Worm (Caenorhabditis elegans) whole organism, L2 larva: ENCODE measurements around the gene gut-2.

ENCODE experiments used
- C34F6.9 ChIP-seq: fragments of 150-350 bp; optimal IDR thresholded peaks from 2 replicates; lab custom pipeline; 2014; ENCODE audit warnings: missing biosample characterization, missing genetic modification characterization
- F13H6.1 ChIP-seq: sonication (generic microtip); optimal IDR thresholded peaks from 2 replicates; lab custom pipeline; 2016; ENCODE audit warnings: missing genetic modification characterization, missing compliant biosample characterization
- R02D3.7 ChIP-seq: fragments of 150-350 bp; optimal IDR thresholded peaks from 2 replicates; lab custom pipeline; 2014; ENCODE audit warnings: missing biosample characterization, missing genetic modification characterization
- ZK546.5 ChIP-seq: sonication (generic microtip); optimal IDR thresholded peaks from 2 replicates; lab custom pipeline; 2017; ENCODE audit warnings: missing biosample characterization, missing genetic modification characterization
- aly-2 ChIP-seq: fragments of 150-350 bp; optimal IDR thresholded peaks from 2 replicates; lab custom pipeline; 2014; ENCODE audit warnings: missing biosample characterization, missing genetic modification characterization
- ama-1 ChIP-seq: fragments of 150-350 bp; optimal IDR thresholded peaks from 2 replicates; lab custom pipeline; 2018; ENCODE audit warnings: inconsistent platforms
- blmp-1 ChIP-seq: sonication (generic microtip); optimal IDR thresholded peaks from 2 replicates; lab custom pipeline; 2017; ENCODE audit warnings: missing genetic modification characterization, mild to moderate bottlenecking, missing compliant biosample characterization, antibody characterized with exemption, moderate library complexity; ENCODE audit not compliant: insufficient read depth
- ceh-82 ChIP-seq: fragments of 150-350 bp; optimal IDR thresholded peaks from 2 replicates; lab custom pipeline; 2014; ENCODE audit warnings: missing biosample characterization, missing genetic modification characterization
- crh-2 ChIP-seq: sonication (generic microtip); optimal IDR thresholded peaks from 2 replicates; lab custom pipeline; 2017; ENCODE audit warnings: missing biosample characterization, missing genetic modification characterization
- dmd-4 ChIP-seq: sonication (generic microtip); optimal IDR thresholded peaks from 2 replicates; lab custom pipeline; 2017; ENCODE audit warnings: missing biosample characterization, missing genetic modification characterization
- egl-27 ChIP-seq: sonication (generic microtip); optimal IDR thresholded peaks from 3 replicates; lab custom pipeline; 2017; ENCODE audit warnings: missing biosample characterization, missing genetic modification reagents, missing genetic modification characterization
- elt-1 ChIP-seq: fragments of 150-350 bp; optimal IDR thresholded peaks from 2 replicates; lab custom pipeline; 2014; ENCODE audit warnings: missing biosample characterization, missing genetic modification characterization
- elt-3 ChIP-seq: sonication (generic microtip); optimal IDR thresholded peaks from 2 replicates; lab custom pipeline; 2017; ENCODE audit warnings: missing biosample characterization, missing genetic modification characterization
- fos-1 ChIP-seq: fragments of 150-350 bp; optimal IDR thresholded peaks from 2 replicates; lab custom pipeline; 2014; ENCODE audit warnings: missing biosample characterization, missing genetic modification characterization
- gmeb-1 ChIP-seq: fragments of 150-350 bp; optimal IDR thresholded peaks from 2 replicates; lab custom pipeline; 2014; ENCODE audit warnings: missing biosample characterization, missing genetic modification characterization
- lin-11 ChIP-seq: fragments of 150-350 bp; sonication (generic microtip); optimal IDR thresholded peaks from 2 replicates; lab custom pipeline; 2014; ENCODE audit warnings: missing biosample characterization, missing genetic modification characterization, inconsistent platforms, mixed read lengths
- lin-13 ChIP-seq: fragments of 150-350 bp; optimal IDR thresholded peaks from 2 replicates; lab custom pipeline; 2014; ENCODE audit warnings: missing biosample characterization, missing genetic modification reagents, missing genetic modification characterization
- lsy-2 ChIP-seq, 2 experiments: fragments of 150-350 bp in 1 of 2; sonication (generic microtip) in 1 of 2; optimal IDR thresholded peaks; 2 replicates each; lab custom pipeline; 2014 to 2017; ENCODE audit warnings: missing biosample characterization in 2 of 2, missing genetic modification characterization in 2 of 2
- mab-5 ChIP-seq: fragments of 150-350 bp; optimal IDR thresholded peaks from 2 replicates; lab custom pipeline; 2014; ENCODE audit warnings: missing biosample characterization, missing genetic modification characterization
- mbf-1 ChIP-seq: sonication (generic microtip); optimal IDR thresholded peaks from 2 replicates; lab custom pipeline; 2017; ENCODE audit warnings: missing biosample characterization, missing genetic modification characterization
- mdl-1 ChIP-seq, 2 experiments: fragments of 150-350 bp in 1 of 2; sonication (generic microtip) in 1 of 2; optimal IDR thresholded peaks; 2 replicates each; lab custom pipeline; 2017; ENCODE audit warnings: missing biosample characterization in 2 of 2, missing genetic modification characterization in 2 of 2
- nhr-10 ChIP-seq: sonication (generic microtip); optimal IDR thresholded peaks from 2 replicates; lab custom pipeline; 2017; ENCODE audit warnings: missing biosample characterization, missing genetic modification characterization
- nhr-11 ChIP-seq: fragments of 150-350 bp; optimal IDR thresholded peaks from 2 replicates; lab custom pipeline; 2014; ENCODE audit warnings: missing biosample characterization, missing genetic modification characterization
- nhr-12 ChIP-seq: fragments of 150-350 bp; optimal IDR thresholded peaks from 2 replicates; lab custom pipeline; 2014; ENCODE audit warnings: missing biosample characterization, missing genetic modification characterization
- nhr-129 ChIP-seq: fragments of 150-350 bp; optimal IDR thresholded peaks from 2 replicates; lab custom pipeline; 2014; ENCODE audit warnings: missing biosample characterization, missing genetic modification characterization
- nhr-21 ChIP-seq: fragments of 150-350 bp; optimal IDR thresholded peaks from 2 replicates; lab custom pipeline; 2014; ENCODE audit warnings: missing biosample characterization, missing genetic modification characterization
- nhr-237 ChIP-seq: fragments of 150-350 bp; optimal IDR thresholded peaks from 2 replicates; lab custom pipeline; 2014; ENCODE audit warnings: missing biosample characterization, missing genetic modification characterization
- nhr-6 ChIP-seq: fragments of 150-350 bp; optimal IDR thresholded peaks from 2 replicates; lab custom pipeline; 2014; ENCODE audit warnings: missing biosample characterization, missing genetic modification characterization
- nhr-77 ChIP-seq: fragments of 150-350 bp; optimal IDR thresholded peaks from 2 replicates; lab custom pipeline; 2014; ENCODE audit warnings: missing biosample characterization, missing genetic modification characterization
- peb-1 ChIP-seq: fragments of 150-350 bp; optimal IDR thresholded peaks from 2 replicates; lab custom pipeline; 2014; ENCODE audit warnings: missing biosample characterization, missing genetic modification characterization
- sem-4 ChIP-seq: fragments of 150-350 bp; optimal IDR thresholded peaks from 2 replicates; lab custom pipeline; 2014; ENCODE audit warnings: missing biosample characterization, missing genetic modification reagents, missing genetic modification characterization
- skn-1 ChIP-seq: sonication (generic microtip); optimal IDR thresholded peaks from 2 replicates; lab custom pipeline; 2017; ENCODE audit warnings: missing biosample characterization, missing genetic modification characterization
- sma-3 ChIP-seq: sonication (generic microtip); optimal IDR thresholded peaks from 2 replicates; lab custom pipeline; 2016; ENCODE audit warnings: missing genetic modification reagents, missing genetic modification characterization, missing compliant biosample characterization
- sma-9 ChIP-seq, 2 experiments: fragments of 150-350 bp in 1 of 2; sonication (generic microtip) in 1 of 2; optimal IDR thresholded peaks; 2 replicates each; lab custom pipeline; 2014 to 2016; ENCODE audit warnings: missing genetic modification characterization in 2 of 2, mild to moderate bottlenecking in 1 of 2, missing biosample characterization in 1 of 2, missing compliant biosample characterization in 1 of 2, missing genetic modification reagents in 1 of 2, moderate library complexity in 1 of 2
- snpc-4 ChIP-seq: fragments of 150-350 bp; optimal IDR thresholded peaks from 2 replicates; lab custom pipeline; 2014; ENCODE audit warnings: missing biosample characterization, missing genetic modification characterization
- unc-39 ChIP-seq: fragments of 150-350 bp; optimal IDR thresholded peaks from 2 replicates; lab custom pipeline; 2014; ENCODE audit warnings: missing biosample characterization, missing genetic modification characterization
- unc-55 ChIP-seq: fragments of 150-350 bp; sonication (generic microtip); optimal IDR thresholded peaks from 3 replicates; lab custom pipeline; 2014; ENCODE audit warnings: missing biosample characterization, missing genetic modification reagents, missing genetic modification characterization
- unc-62 ChIP-seq: fragments of 150-350 bp; optimal IDR thresholded peaks from 2 replicates; lab custom pipeline; 2014; ENCODE audit warnings: missing biosample characterization, missing genetic modification reagents, missing genetic modification characterization
- zag-1 ChIP-seq: fragments of 150-350 bp; optimal IDR thresholded peaks from 2 replicates; lab custom pipeline; 2014; ENCODE audit warnings: missing biosample characterization, missing genetic modification characterization
- ztf-1 ChIP-seq: fragments of 200-800 bp; sonication (Bioruptor generic); conservative IDR thresholded peaks from 2 replicates; pipeline ENCODE4 v1.3.6; 2022; ENCODE audit warnings: missing genetic modification characterization, missing compliant biosample characterization
- ztf-11 ChIP-seq: sonication (generic microtip); optimal IDR thresholded peaks from 2 replicates; lab custom pipeline; 2017; ENCODE audit warnings: missing biosample characterization, missing genetic modification characterization

gut-2 gene

DNA sequence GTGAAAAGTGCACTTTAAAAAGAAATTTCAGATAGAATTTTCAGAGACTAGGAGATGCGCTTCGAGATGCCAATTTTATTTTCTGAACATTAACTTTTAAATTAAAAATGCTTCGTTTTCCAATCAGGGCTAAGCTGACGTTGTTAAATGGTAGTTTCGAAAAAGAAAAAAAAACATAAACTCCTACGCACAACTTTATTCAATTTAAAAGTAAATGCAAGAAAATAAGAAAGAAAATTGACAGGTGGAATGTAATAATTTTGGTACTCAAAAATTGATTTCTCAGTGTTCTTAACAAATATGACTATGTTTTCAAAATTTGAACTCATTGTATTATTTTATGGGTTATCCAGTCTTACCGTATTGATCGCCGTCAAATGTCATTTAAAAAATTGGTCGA lies 44.2 kb upstream of the gut-2 start, which contains the start of gene lurp-2:
Gene lurp-2, plus strand, starts transcription at position 301 of the 400 bp plus-strand sequence.
- TF ChIP-seq unc-62 = no peak
- TF ChIP-seq crh-2 (tag; lab: Kevin White, UChicago) = no peak
- no peak for TF ChIP-seq elt-3
- TF ChIP-seq peb-1 (tag; lab: Kevin White, UChicago) = no peak
- TF ChIP-seq sma-9 (GFP tag; optimal IDR thresholded peaks at IDR 0.05; lab: Kevin White, UChicago) = no peak
- TF ChIP-seq sma-9 (tag; optimal IDR thresholded peaks at IDR 0.05; lab: Kevin White, UChicago) = no peak
- TF ChIP-seq blmp-1 (tag; lab: Kevin White, UChicago) = no peak
- no peak for TF ChIP-seq nhr-6 (tag; lab: Kevin White, UChicago)
- no peak for TF ChIP-seq zag-1 (tag; lab: Kevin White, UChicago)
- TF ChIP-seq fos-1 = no peak
- no peak for TF ChIP-seq lin-11
- no peak for TF ChIP-seq R02D3.7 (tag; lab: Kevin White, UChicago)
- no peak for TF ChIP-seq nhr-11 (tag; lab: Kevin White, UChicago)
- no peak for TF ChIP-seq nhr-21 (tag; lab: Kevin White, UChicago)
- TF ChIP-seq, all 48 proteins: peak for 0

DNA sequence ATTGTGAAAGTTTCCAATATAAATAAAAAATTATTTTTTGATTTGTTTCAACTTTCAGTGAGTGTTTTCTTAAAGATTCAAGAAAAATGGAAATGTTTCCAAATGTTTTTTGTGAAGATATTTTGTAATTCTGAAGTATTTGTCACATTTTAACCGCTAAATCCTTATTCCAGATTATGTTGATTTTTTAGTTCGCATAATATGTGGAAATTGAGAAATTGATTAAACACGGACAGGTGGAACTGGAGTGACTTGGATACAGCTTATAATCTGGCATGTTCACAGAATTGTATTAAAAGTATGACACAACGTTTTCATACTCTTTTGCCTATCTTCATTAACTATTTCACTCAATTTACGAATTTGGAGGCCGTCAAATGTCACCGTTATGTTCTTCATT lies 42.0 kb upstream of the gut-2 start, which contains the start of gene lurp-3:
Gene lurp-3, plus strand, starts transcription at position 301 of the 400 bp plus-strand sequence.
- TF ChIP-seq nhr-21 (tag; lab: Kevin White, UChicago) = no peak

DNA sequence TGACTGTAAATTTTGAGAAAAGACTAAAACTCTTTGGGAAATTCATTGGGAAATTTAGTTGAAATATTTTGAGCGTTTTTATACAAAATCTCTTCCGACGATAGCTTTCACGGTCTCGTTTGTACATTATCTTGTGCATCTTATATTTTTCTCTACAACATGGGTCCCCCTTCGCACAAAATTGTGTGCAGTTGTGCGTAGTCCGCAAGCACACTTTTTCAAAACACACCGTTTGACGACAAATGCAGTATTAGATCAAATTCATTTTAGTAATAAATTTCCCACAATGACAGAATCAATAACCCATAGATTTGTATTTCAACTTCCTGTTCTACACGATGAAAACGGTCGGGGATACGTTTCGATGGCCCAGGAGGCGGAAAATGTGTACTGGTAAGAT lies 39.6 kb upstream of the gut-2 start, which contains the start of gene F25H9.2:
Gene F25H9.2, plus strand, starts transcription at position 226 of the 400 bp plus-strand sequence.
- TF ChIP-seq egl-27 (tag; lab: Kevin White, UChicago) (no peak), mab-5 (tag; lab: Kevin White, UChicago) (peak; percentile 0), C34F6.9 (peak; percentile 43)
- TF ChIP-seq, all 48 proteins: peak for 2

DNA sequence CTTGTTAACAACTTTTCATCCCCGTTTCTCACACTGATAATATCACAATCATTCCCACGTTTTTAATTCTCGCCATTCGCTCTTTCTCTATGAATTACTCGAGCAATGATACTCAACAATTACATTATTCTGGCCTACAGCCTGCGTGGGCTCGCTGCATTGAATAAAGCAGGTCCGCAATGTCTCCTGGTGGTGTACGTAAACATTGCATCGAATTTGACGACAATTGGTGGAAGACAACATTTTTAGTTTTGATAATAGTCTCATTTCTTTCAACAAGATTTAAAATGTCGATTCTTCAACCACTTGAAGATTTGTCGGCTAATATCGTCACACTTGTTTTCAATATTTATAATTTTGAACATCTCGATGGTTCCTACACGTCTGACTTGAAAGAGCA lies 38.2 kb upstream of the gut-2 start, which contains the start of gene bath-39:
Gene bath-39, plus strand, starts transcription at position 137 of the 400 bp plus-strand sequence.
- TF ChIP-seq C34F6.9 (peak; percentile 52), lsy-2 (tag; optimal IDR thresholded peaks at IDR 0.05; lab: Kevin White, UChicago) (peak in 1 of 2 experiments; percentile 33), nhr-129 (tag; lab: Kevin White, UChicago) (peak; percentile 50), unc-55 (GFP tag; lab: Kevin White, UChicago) (peak; percentile 37), gmeb-1 (tag; lab: Kevin White, UChicago) (no peak), sma-9 (GFP tag; optimal IDR thresholded peaks at IDR 0.05; lab: Kevin White, UChicago) (no peak), sma-9 (tag; optimal IDR thresholded peaks at IDR 0.05; lab: Kevin White, UChicago) (no peak)

DNA sequence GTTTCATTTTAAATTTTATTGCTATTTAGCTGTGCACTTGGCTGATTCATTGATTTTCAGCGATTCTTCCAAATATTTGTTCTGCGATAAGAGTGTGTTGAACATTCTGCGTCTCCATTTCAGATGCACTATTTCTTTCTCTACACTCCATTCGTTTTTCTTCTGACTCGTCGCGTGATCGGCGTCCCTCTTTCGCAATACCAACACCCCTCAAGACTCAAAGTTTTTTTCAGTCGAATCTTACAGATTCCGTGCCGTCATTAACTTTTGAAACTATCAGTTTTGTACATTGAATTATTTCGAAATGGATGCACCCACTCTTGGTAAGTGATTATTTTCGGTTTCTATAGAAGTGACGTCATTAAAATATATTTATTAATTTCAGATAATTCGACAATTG lies 34.5 kb upstream of the gut-2 start, which contains the start of gene frm-10:
Gene frm-10, plus strand, starts transcription at position 234 of the 400 bp plus-strand sequence.
- TF ChIP-seq nhr-129 (tag; lab: Kevin White, UChicago) (peak; percentile 84), dmd-4 (tag; lab: Kevin White, UChicago) (no peak), lsy-2 (tag; optimal IDR thresholded peaks at IDR 0.05; lab: Kevin White, UChicago) (peak; percentile 8 to 65), ztf-11 (tag; lab: Kevin White, UChicago) (no peak), nhr-10 (tag; lab: Kevin White, UChicago) (peak; percentile 14), ceh-82 (tag; lab: Kevin White, UChicago) (no peak), unc-62 (no peak), lin-13 (GFP tag; lab: Kevin White, UChicago) (peak; percentile 13), aly-2 (no peak), blmp-1 (tag; lab: Kevin White, UChicago) (no peak), ztf-1 (GFP tag; lab: Robert Waterston, UW) (no peak), ama-1 (peak; percentile 61), unc-39 (tag; lab: Kevin White, UChicago) (no peak), F13H6.1 (tag; lab: Kevin White, UChicago) (peak; percentile 59), mab-5 (tag; lab: Kevin White, UChicago) (no peak), snpc-4 (tag; lab: Kevin White, UChicago) (no peak), mbf-1 (tag; lab: Kevin White, UChicago) (no peak), sem-4 (tag; lab: Kevin White, UChicago) (no peak), egl-27 (tag; lab: Kevin White, UChicago) (no peak), nhr-12 (tag; lab: Kevin White, UChicago) (no peak), nhr-11 (tag; lab: Kevin White, UChicago) (no peak), sma-9 (GFP tag; optimal IDR thresholded peaks at IDR 0.05; lab: Kevin White, UChicago) (peak; percentile 65), sma-9 (tag; optimal IDR thresholded peaks at IDR 0.05; lab: Kevin White, UChicago) (no peak), C34F6.9 (peak; percentile 82), zag-1 (tag; lab: Kevin White, UChicago) (no peak), sma-3 (peak; percentile 59), elt-3 (no peak), elt-1 (no peak), nhr-21 (tag; lab: Kevin White, UChicago) (no peak), fos-1 (peak; percentile 93), nhr-6 (tag; lab: Kevin White, UChicago) (no peak), nhr-77 (no peak), ZK546.5 (no peak), nhr-237 (tag; lab: Kevin White, UChicago) (no peak), R02D3.7 (tag; lab: Kevin White, UChicago) (no peak), peb-1 (tag; lab: Kevin White, UChicago) (no peak), skn-1 (peak; percentile 79), unc-55 (GFP tag; lab: Kevin White, UChicago) (peak; percentile 80), gmeb-1 (tag; lab: Kevin White, UChicago) (peak; percentile 68), mdl-1 (tag; optimal IDR thresholded peaks at IDR 0.05; lab: Kevin White, UChicago) (peak; percentile 8 to 28)
